Worm (Caenorhabditis elegans) whole organism, midembryonic: ENCODE measurements around the gene fbxb-6.

ENCODE experiments used
- T22C8.4 ChIP-seq: fragments of 200-800 bp; sonication (Bioruptor generic); IDR thresholded peaks from 2 replicates; pipeline ENCODE4 v1.3.6; 2022; ENCODE audit warnings: missing genetic modification characterization, missing compliant biosample characterization
- cog-1 ChIP-seq: sonication (generic microtip); optimal IDR thresholded peaks from 2 replicates; lab custom pipeline; 2016; ENCODE audit warnings: missing genetic modification characterization, missing compliant biosample characterization
- flt-1 ChIP-seq: fragments of 200-800 bp; sonication (Bioruptor generic); IDR thresholded peaks from 2 replicates; pipeline ENCODE4 v1.3.6; 2022; ENCODE audit warnings: missing genetic modification characterization, missing compliant biosample characterization
- klf-2 ChIP-seq: fragments of 200-800 bp; sonication (Bioruptor generic); conservative IDR thresholded peaks from 2 replicates; pipeline ENCODE4 v1.3.6; 2022; ENCODE audit warnings: missing genetic modification reagents, missing genetic modification characterization, missing compliant biosample characterization
- med-1 ChIP-seq: sonication (generic microtip); optimal IDR thresholded peaks from 2 replicates; lab custom pipeline; 2017; ENCODE audit warnings: missing genetic modification characterization, mild to moderate bottlenecking, missing compliant biosample characterization, antibody characterized with exemption, missing genetic modification reagents; ENCODE audit not compliant: insufficient read depth
- ref-1 ChIP-seq: fragments of 200-800 bp; sonication (Bioruptor generic); conservative IDR thresholded peaks from 2 replicates; pipeline ENCODE4 v1.3.6; 2022; ENCODE audit warnings: missing genetic modification reagents, missing genetic modification characterization, missing compliant biosample characterization
- tab-1 ChIP-seq: fragments of 200-800 bp; sonication (Bioruptor generic); IDR thresholded peaks from 2 replicates; pipeline ENCODE4 v1.3.6; 2022; ENCODE audit warnings: missing genetic modification characterization, missing compliant biosample characterization
- ztf-23 ChIP-seq: fragments of 200-800 bp; sonication (Bioruptor generic); IDR thresholded peaks from 2 replicates; pipeline ENCODE4 v1.3.6; 2022; ENCODE audit warnings: missing genetic modification reagents, missing genetic modification characterization, missing compliant biosample characterization
- ztf-29 ChIP-seq: fragments of 200-800 bp; sonication (Bioruptor generic); IDR thresholded peaks from 2 replicates; pipeline ENCODE4 v1.3.6; 2022; ENCODE audit warnings: missing genetic modification reagents, missing genetic modification characterization, missing compliant biosample characterization

fbxb-6 gene

DNA sequence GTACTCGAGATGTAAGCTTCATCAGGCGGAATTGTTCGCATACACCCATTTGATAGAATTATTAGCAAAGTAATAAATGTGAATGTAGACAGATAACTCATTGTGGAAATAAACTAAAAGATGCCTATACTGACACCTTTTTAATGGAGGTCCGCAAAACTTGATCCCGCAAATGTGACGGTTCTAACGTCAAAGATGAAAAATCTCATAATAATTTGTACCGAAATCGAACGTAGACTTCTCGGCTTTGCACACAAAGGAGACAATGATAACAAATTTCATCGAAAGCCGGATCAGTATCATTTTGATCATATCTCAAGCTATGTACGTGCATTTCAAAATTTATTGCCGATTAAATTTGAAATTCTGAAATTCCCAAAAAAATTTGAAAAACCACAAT, 43.7 kb downstream of the fbxb-6 start, which contains the start of gene R52.4:
Gene R52.4, minus strand, starts transcription at position 101 of the 400 bp plus-strand sequence.
- no peak for TF ChIP-seq T22C8.4
- no peak for TF ChIP-seq ztf-29
- no peak for TF ChIP-seq ref-1 (GFP tag; lab: Robert Waterston, UW)
- TF ChIP-seq med-1 (GFP tag; lab: Kevin White, UChicago), result no peak
- TF ChIP-seq klf-2, result no peak
- TF ChIP-seq tab-1 (GFP tag; lab: Robert Waterston, UW), result no peak
- TF ChIP-seq ztf-23 (GFP tag; lab: Robert Waterston, UW), result no peak
- no peak for TF ChIP-seq flt-1 (GFP tag; lab: Robert Waterston, UW)
- TF ChIP-seq cog-1 (tag; lab: Kevin White, UChicago), result no peak

DNA sequence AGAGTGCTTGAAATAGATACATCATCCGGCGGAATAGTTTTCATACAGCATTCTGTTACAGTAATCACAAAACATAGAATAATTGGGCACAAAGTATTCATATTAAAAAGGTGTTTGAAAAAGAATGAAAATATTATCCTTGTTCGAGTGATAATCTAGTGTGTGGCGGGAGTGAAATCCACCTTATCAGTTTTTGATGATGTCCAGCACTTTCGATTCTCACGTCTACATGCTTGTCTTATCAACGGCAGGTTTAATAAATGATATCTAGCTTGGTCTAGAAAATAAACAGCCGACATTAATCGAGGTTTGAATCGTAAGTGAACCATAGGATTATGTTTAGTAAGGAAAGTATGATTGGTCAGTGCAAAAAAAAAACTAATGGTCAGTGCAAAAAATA, 45.3 kb downstream of the fbxb-6 start, which contains the start of gene R52.5:
Gene R52.5, minus strand, starts transcription at position 101 of the 400 bp plus-strand sequence.
- TF ChIP-seq flt-1 (GFP tag; lab: Robert Waterston, UW) (no peak), ztf-23 (GFP tag; lab: Robert Waterston, UW) (no peak), T22C8.4 (no peak)

DNA sequence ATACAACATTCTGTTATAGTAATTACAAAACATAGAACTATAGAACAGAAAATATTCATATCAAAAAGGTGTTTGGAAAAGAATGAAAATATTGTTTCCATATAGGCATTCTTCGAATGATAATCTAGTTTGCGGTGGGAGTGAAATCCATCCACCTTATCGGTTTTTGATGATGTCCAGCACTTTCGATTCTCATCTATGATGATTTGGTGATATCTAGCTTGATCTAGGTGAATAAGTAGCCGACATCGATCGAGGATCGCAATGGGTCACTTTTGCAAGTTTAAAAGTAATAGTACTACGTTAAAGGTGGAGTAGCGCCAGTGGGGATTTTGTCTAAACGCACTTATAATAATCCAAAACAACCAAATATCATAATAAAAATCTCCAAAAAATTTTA, 48.4 kb downstream of the fbxb-6 start, which contains the start of gene R52.6:
Gene R52.6, minus strand, starts transcription at position 101 of the 400 bp plus-strand sequence.
- TF ChIP-seq ztf-23 (GFP tag; lab: Robert Waterston, UW) (no peak), med-1 (GFP tag; lab: Kevin White, UChicago) (no peak), T22C8.4 (no peak), klf-2 (no peak), flt-1 (GFP tag; lab: Robert Waterston, UW) (no peak), tab-1 (GFP tag; lab: Robert Waterston, UW) (no peak), ztf-29 (no peak), cog-1 (tag; lab: Kevin White, UChicago) (no peak), ref-1 (GFP tag; lab: Robert Waterston, UW) (no peak)

DNA sequence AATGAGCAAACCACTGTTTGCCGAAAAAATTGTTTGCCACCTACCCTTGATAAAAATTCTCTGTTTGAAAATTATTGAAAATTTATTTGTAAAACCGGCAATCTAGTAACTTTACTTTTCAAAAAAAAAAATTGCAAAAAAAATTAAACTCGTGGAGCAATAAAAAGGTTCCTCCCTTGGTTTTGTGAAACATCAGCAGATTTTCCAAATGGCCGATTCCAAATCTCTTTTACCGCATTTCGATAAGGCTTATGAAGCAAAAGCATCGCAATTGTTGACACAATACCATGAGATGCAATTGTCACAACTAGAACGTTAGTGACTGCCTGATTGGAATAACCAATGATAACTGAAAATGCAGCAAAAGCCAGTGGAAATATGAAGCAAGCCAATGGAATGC, 49.9 kb downstream of the fbxb-6 start:
- TF ChIP-seq ref-1 (GFP tag; lab: Robert Waterston, UW) (no peak), cog-1 (tag; lab: Kevin White, UChicago) (no peak), klf-2 (no peak), ztf-23 (GFP tag; lab: Robert Waterston, UW) (no peak), ztf-29 (no peak), flt-1 (GFP tag; lab: Robert Waterston, UW) (no peak), med-1 (GFP tag; lab: Kevin White, UChicago) (no peak), tab-1 (GFP tag; lab: Robert Waterston, UW) (no peak), T22C8.4 (no peak)
